Fruit fly (Drosophila melanogaster) whole organism, wandering third instar larva: ENCODE results near the gene CG10669.
A peak's percentile ranks its signal among the peaks of the same experiment; 100 is the strongest.

Source experiments
- Abd-B ChIP-seq: fragments of >200 bp; optimal IDR thresholded peaks from 2 replicates; lab custom pipeline; 2017; ENCODE audit warnings: missing biosample characterization, missing genetic modification characterization
- CG32264 ChIP-seq: fragments of 200-800 bp; sonication (Bioruptor generic); optimal IDR thresholded peaks from 2 replicates; lab custom pipeline; 2016; ENCODE audit warnings: missing biosample characterization, missing genetic modification characterization
- CG9705 ChIP-seq: fragments of 200-800 bp; sonication (Bioruptor generic); optimal IDR thresholded peaks from 2 replicates; lab custom pipeline; 2018; ENCODE audit warnings: missing biosample characterization, mild to moderate bottlenecking, missing genetic modification characterization
- CrebA ChIP-seq: fragments of 200-800 bp; sonication (Bioruptor generic); optimal IDR thresholded peaks from 2 replicates; lab custom pipeline; 2016; ENCODE audit warnings: missing biosample characterization, mild to moderate bottlenecking, missing genetic modification characterization, borderline replicate concordance
- Dfd ChIP-seq: fragments of >200 bp; optimal IDR thresholded peaks from 2 replicates; lab custom pipeline; 2017; ENCODE audit warnings: missing biosample characterization, missing genetic modification characterization
- Dif ChIP-seq: fragments of 200-275, 200-300 bp; sonication (Bioruptor generic); optimal IDR thresholded peaks from 2 replicates; lab custom pipeline; 2018; ENCODE audit warnings: missing biosample characterization, missing genetic modification characterization; ENCODE audit not compliant: partially characterized antibody
- GATAd ChIP-seq: sonication (Bioruptor generic); optimal IDR thresholded peaks from 2 replicates; lab custom pipeline; 2016; ENCODE audit warnings: missing biosample characterization, missing genetic modification characterization
- HLH106 ChIP-seq: fragments of 200-800 bp; optimal IDR thresholded peaks from 3 replicates; lab custom pipeline; 2019; ENCODE audit warnings: missing biosample characterization, mild to moderate bottlenecking, missing genetic modification characterization, moderate library complexity
- Hnf4 ChIP-seq: fragments of 200-800 bp; sonication (Bioruptor generic); optimal IDR thresholded peaks from 2 replicates; lab custom pipeline; 2016; ENCODE audit warnings: missing biosample characterization, mild to moderate bottlenecking, missing genetic modification characterization
- Hr78 ChIP-seq: fragments of >200 bp; optimal IDR thresholded peaks from 2 replicates; lab custom pipeline; 2017; ENCODE audit warnings: missing biosample characterization, missing genetic modification characterization
- Hr83 ChIP-seq: fragments of 200-300 bp; sonication (Bioruptor generic); optimal IDR thresholded peaks from 2 replicates; lab custom pipeline; 2016; ENCODE audit warnings: missing biosample characterization, mild to moderate bottlenecking, missing genetic modification characterization, moderate library complexity; ENCODE audit not compliant: poor library complexity, severe bottlenecking
- Jra ChIP-seq: sonication (Bioruptor generic); optimal IDR thresholded peaks from 2 replicates; lab custom pipeline; 2016; ENCODE audit warnings: missing biosample characterization, missing genetic modification characterization
- OdsH ChIP-seq: fragments of 200-800 bp; sonication (Bioruptor generic); optimal IDR thresholded peaks from 2 replicates; lab custom pipeline; 2016; ENCODE audit warnings: missing biosample characterization, mild to moderate bottlenecking, missing genetic modification characterization
- Rel ChIP-seq, 2 experiments: fragments of 200-800 bp; sonication (Bioruptor generic) in 1 of 2; optimal IDR thresholded peaks; 2 replicates in 1 of 2; 3 replicates in 1 of 2; lab custom pipeline; 2016 to 2019; ENCODE audit warnings: mild to moderate bottlenecking in 2 of 2, missing biosample characterization in 2 of 2, missing genetic modification characterization in 2 of 2, moderate library complexity in 1 of 2
- Vsx2 ChIP-seq: fragments of 200-300, 225-300 bp; sonication (Bioruptor generic); optimal IDR thresholded peaks from 2 replicates; lab custom pipeline; 2018; ENCODE audit warnings: missing biosample characterization, missing genetic modification characterization; ENCODE audit not compliant: partially characterized antibody
- br ChIP-seq: fragments of 200-800 bp; sonication (Bioruptor generic); optimal IDR thresholded peaks from 2 replicates; lab custom pipeline; 2016; ENCODE audit warnings: missing biosample characterization, missing genetic modification characterization
- brk ChIP-seq: fragments of 200-800 bp; sonication (Bioruptor generic); optimal IDR thresholded peaks from 2 replicates; lab custom pipeline; 2016; ENCODE audit warnings: missing biosample characterization, mild to moderate bottlenecking, missing genetic modification characterization
- dl ChIP-seq, 2 experiments: fragments of 175-275, 200-275 bp in 1 of 2; fragments of 200-275 bp in 1 of 2; sonication (Bioruptor generic); optimal IDR thresholded peaks; lab custom pipeline; 2018; ENCODE audit warnings: mild to moderate bottlenecking in 2 of 2, missing biosample characterization in 2 of 2, missing genetic modification characterization in 2 of 2, moderate library complexity in 2 of 2; ENCODE audit not compliant: partially characterized antibody in 2 of 2, insufficient read depth in 1 of 2
- dsf ChIP-seq: sonication (Bioruptor generic); optimal IDR thresholded peaks from 2 replicates; lab custom pipeline; 2016; ENCODE audit warnings: missing biosample characterization, missing genetic modification characterization, borderline replicate concordance
- foxo ChIP-seq, 2 experiments: fragments of 200-800 bp; sonication (Bioruptor generic); optimal IDR thresholded peaks; 2 replicates in 1 of 2; 3 replicates in 1 of 2; lab custom pipeline; 2016 to 2017; ENCODE audit warnings: missing biosample characterization in 2 of 2, missing genetic modification characterization in 2 of 2
- fru ChIP-seq: fragments of 200-800 bp; sonication (Bioruptor generic); optimal IDR thresholded peaks from 3 replicates; lab custom pipeline; 2016; ENCODE audit warnings: missing biosample characterization, mild to moderate bottlenecking, missing genetic modification characterization
- h ChIP-seq: fragments of 200-800 bp; sonication (Bioruptor generic); optimal IDR thresholded peaks from 3 replicates; lab custom pipeline; 2016; ENCODE audit warnings: missing biosample characterization, mild to moderate bottlenecking, missing genetic modification characterization
- lola ChIP-seq: fragments of >200 bp; optimal IDR thresholded peaks from 2 replicates; lab custom pipeline; 2017; ENCODE audit warnings: missing biosample characterization, missing genetic modification characterization
- pan ChIP-seq: fragments of >200 bp; optimal IDR thresholded peaks from 2 replicates; lab custom pipeline; 2017
- psq ChIP-seq: fragments of 200-800 bp; sonication (Bioruptor generic); optimal IDR thresholded peaks from 3 replicates; lab custom pipeline; 2017; ENCODE audit warnings: missing biosample characterization, mild to moderate bottlenecking, missing genetic modification characterization, moderate library complexity
- rgr ChIP-seq: fragments of 200-800 bp; sonication (Bioruptor generic); optimal IDR thresholded peaks from 3 replicates; lab custom pipeline; 2016; ENCODE audit warnings: missing biosample characterization, mild to moderate bottlenecking, missing genetic modification characterization
- sage ChIP-seq: fragments of 200-800 bp; sonication (Bioruptor generic); optimal IDR thresholded peaks from 2 replicates; lab custom pipeline; 2016; ENCODE audit warnings: missing biosample characterization, mild to moderate bottlenecking, missing genetic modification characterization
- sv ChIP-seq: fragments of 200-800 bp; sonication (Bioruptor generic); optimal IDR thresholded peaks from 3 replicates; lab custom pipeline; 2016; ENCODE audit warnings: missing biosample characterization, missing genetic modification characterization
- tai ChIP-seq: sonication (Bioruptor generic); optimal IDR thresholded peaks from 2 replicates; lab custom pipeline; 2016; ENCODE audit warnings: missing biosample characterization, missing genetic modification characterization
- usp ChIP-seq: fragments of >200 bp; optimal IDR thresholded peaks from 2 replicates; lab custom pipeline; 2017; ENCODE audit warnings: missing biosample characterization, missing genetic modification characterization

The CG10669 gene

dm6 chr3R:25295320-25296020 lies 39.6 kb downstream of the CG10669 start, which contains the start of gene CG31102:
Gene CG31102 (minus strand): TSS chr3R:25295594.
- TF ChIP-seq br (GFP tag; lab: Kevin White, UChicago) (peak; percentile 14), Rel (GFP tag; optimal IDR thresholded peaks at IDR 0.05; lab: Kevin White, UChicago) (no peak), Rel (tag; optimal IDR thresholded peaks at IDR 0.05; lab: Kevin White, UChicago) (peak; percentile 84), sage (GFP tag; lab: Kevin White, UChicago) (peak; percentile 7), brk (no peak), Dif (GFP tag; lab: Kevin White, UChicago) (peak; percentile 7), Hr83 (GFP tag; lab: Kevin White, UChicago) (peak; percentile 12), fru (peak; percentile 39), dl (GFP tag; optimal IDR thresholded peaks at IDR 0.05; lab: Kevin White, UChicago; ENCODE audit: insufficient read depth in 1 of 2, partially characterized antibody in 2 of 2) (peak in 1 of 2 experiments; percentile 60), dsf (GFP tag; lab: Kevin White, UChicago) (no peak), rgr (GFP tag; lab: Kevin White, UChicago) (peak; percentile 33), Hnf4 (GFP tag; lab: Kevin White, UChicago) (peak; percentile 40), Abd-B (no peak), Vsx2 (GFP tag; lab: Kevin White, UChicago) (peak; percentile 37), Jra (GFP tag; lab: Kevin White, UChicago) (peak; percentile 32), psq (GFP tag; lab: Kevin White, UChicago) (no peak), CrebA (GFP tag; lab: Kevin White, UChicago) (peak; percentile 82), GATAd (no peak), Hr78 (GFP tag; lab: Kevin White, UChicago) (no peak), h (GFP tag; lab: Kevin White, UChicago) (peak; percentile 93)

dm6 chr3R:25292864-25293284 lies 42.2 kb downstream of the CG10669 start, which contains the start of gene CG31098:
Gene CG31098 (minus strand): TSS chr3R:25292977.
- TF ChIP-seq Rel (GFP tag; optimal IDR thresholded peaks at IDR 0.05; lab: Kevin White, UChicago) = peak; percentile 85
- no peak for TF ChIP-seq Rel (tag; optimal IDR thresholded peaks at IDR 0.05; lab: Kevin White, UChicago)
- TF ChIP-seq fru = no peak
- TF ChIP-seq sage (GFP tag; lab: Kevin White, UChicago) = peak; percentile 67
- TF ChIP-seq HLH106 = no peak
- no peak for TF ChIP-seq tai (GFP tag; lab: Kevin White, UChicago)
- TF ChIP-seq brk = peak; percentile 74
- no peak for TF ChIP-seq Vsx2 (GFP tag; lab: Kevin White, UChicago)
- TF ChIP-seq Dfd (GFP tag; lab: Kevin White, UChicago) = no peak
- TF ChIP-seq rgr (GFP tag; lab: Kevin White, UChicago) = peak; percentile 21
- peak; percentile 64 for TF ChIP-seq h (GFP tag; lab: Kevin White, UChicago)
- TF ChIP-seq OdsH = peak; percentile 16
- peak; percentile 93 for TF ChIP-seq CrebA (GFP tag; lab: Kevin White, UChicago)
- no peak for TF ChIP-seq foxo (GFP tag; optimal IDR thresholded peaks at IDR 0.05; lab: Kevin White, UChicago)

dm6 chr3R:25289589-25289988 lies 45.5 kb downstream of the CG10669 start, which contains the start of gene CG11893:
Gene CG11893 (plus strand): TSS chr3R:25289889.
- no peak for TF ChIP-seq lola (GFP tag; lab: Kevin White, UChicago)
- no peak for TF ChIP-seq CG9705 (GFP tag; lab: Kevin White, UChicago)
- TF ChIP-seq pan (lab: Kevin White, UChicago) = no peak
- no peak for TF ChIP-seq sage (GFP tag; lab: Kevin White, UChicago)
- no peak for TF ChIP-seq CG32264
- no peak for TF ChIP-seq Hr83 (GFP tag; lab: Kevin White, UChicago)
- TF ChIP-seq psq (GFP tag; lab: Kevin White, UChicago) = no peak
- no peak for TF ChIP-seq OdsH
- no peak for TF ChIP-seq dsf (GFP tag; lab: Kevin White, UChicago)
- TF ChIP-seq Hr78 (GFP tag; lab: Kevin White, UChicago) = no peak
- no peak for TF ChIP-seq brk
- no peak for TF ChIP-seq sv (GFP tag; lab: Kevin White, UChicago)
- no peak for TF ChIP-seq usp (GFP tag; lab: Kevin White, UChicago)
- TF ChIP-seq h (GFP tag; lab: Kevin White, UChicago) = no peak

dm6 chr3R:25287128-25287527 lies 47.9 kb downstream of the CG10669 start, which contains the start of gene CG13658:
Gene CG13658 (plus strand): TSS chr3R:25287474.
- TF ChIP-seq rgr (GFP tag; lab: Kevin White, UChicago) (no peak), sv (GFP tag; lab: Kevin White, UChicago) (no peak), CG9705 (GFP tag; lab: Kevin White, UChicago) (no peak), Vsx2 (GFP tag; lab: Kevin White, UChicago) (no peak), fru (no peak), h (GFP tag; lab: Kevin White, UChicago) (no peak), dsf (GFP tag; lab: Kevin White, UChicago) (no peak), GATAd (no peak), br (GFP tag; lab: Kevin White, UChicago) (no peak), brk (no peak), Hr78 (GFP tag; lab: Kevin White, UChicago) (no peak), lola (GFP tag; lab: Kevin White, UChicago) (no peak)
